Fruit fly (Drosophila melanogaster) whole organism, embryonic: Measurements from ENCODE around the gene CG31344.

Experiments used
- Ada2b ChIP-seq: fragments of 200-800 bp; sonication (Bioruptor generic); IDR thresholded peaks from 2 replicates; pipeline ENCODE4 v1.3.6; 2022; ENCODE audit warnings: missing biosample characterization, missing genetic modification characterization
- C15 ChIP-seq: fragments of 200-800 bp; sonication (Bioruptor generic); IDR thresholded peaks from 3 replicates; pipeline ENCODE4 v1.3.6; 2022; ENCODE audit warnings: missing biosample characterization, missing genetic modification characterization
- CG10267 ChIP-seq: fragments of 200-800 bp; sonication (Bioruptor generic); optimal IDR thresholded peaks from 2 replicates; lab custom pipeline; 2018; ENCODE audit warnings: missing biosample characterization, mild to moderate bottlenecking, missing genetic modification characterization, moderate library complexity
- CG10274 ChIP-seq: fragments of 200-800 bp; sonication (Bioruptor generic); optimal IDR thresholded peaks from 3 replicates; lab custom pipeline; 2017; ENCODE audit warnings: missing biosample characterization, mild to moderate bottlenecking, missing genetic modification characterization
- CG11456 ChIP-seq: fragments of 200-800 bp; sonication (Bioruptor generic); IDR thresholded peaks from 3 replicates; pipeline ENCODE4 v1.3.6; 2022; ENCODE audit warnings: missing biosample characterization, missing genetic modification characterization
- CG11560 ChIP-seq: fragments of 200-800 bp; sonication (Bioruptor generic); IDR thresholded peaks from 3 replicates; pipeline ENCODE4 v1.3.6; 2022; ENCODE audit warnings: missing biosample characterization, missing genetic modification characterization
- CG12659 ChIP-seq: fragments of 200-800 bp; sonication (Bioruptor generic); optimal IDR thresholded peaks from 3 replicates; lab custom pipeline; 2017; ENCODE audit warnings: mild to moderate bottlenecking, missing biosample characterization, missing genetic modification reagents, missing genetic modification characterization
- CG14965 ChIP-seq: fragments of 200-800 bp; sonication (Bioruptor generic); optimal IDR thresholded peaks from 2 replicates; lab custom pipeline; 2016; ENCODE audit warnings: missing biosample characterization, missing genetic modification characterization, borderline replicate concordance
- CG17359 ChIP-seq: fragments of 200-800 bp; sonication (Bioruptor generic); optimal IDR thresholded peaks from 3 replicates; lab custom pipeline; 2018; ENCODE audit warnings: missing biosample characterization, mild to moderate bottlenecking, missing genetic modification characterization, moderate library complexity
- CG18011 ChIP-seq: fragments of 200-800 bp; sonication (Bioruptor generic); optimal IDR thresholded peaks from 2 replicates; lab custom pipeline; 2017; ENCODE audit warnings: missing biosample characterization, missing genetic modification characterization, mild to moderate bottlenecking, moderate library complexity, missing genotype
- CG2202 ChIP-seq: fragments of 200-800 bp; sonication (Bioruptor generic); optimal IDR thresholded peaks from 2 replicates; lab custom pipeline; 2018; ENCODE audit warnings: missing biosample characterization, mild to moderate bottlenecking, missing genetic modification characterization
- CG31441 ChIP-seq: fragments of 200-800 bp; sonication (Bioruptor generic); IDR thresholded peaks from 2 replicates; pipeline ENCODE4 v1.3.6; 2022; ENCODE audit warnings: missing biosample characterization, missing genetic modification characterization
- CG3281 ChIP-seq: fragments of 200-800 bp; sonication (Bioruptor generic); optimal IDR thresholded peaks from 3 replicates; lab custom pipeline; 2017; ENCODE audit warnings: missing biosample characterization, mild to moderate bottlenecking, missing genetic modification characterization
- CG33557 ChIP-seq: fragments of 200-800 bp; sonication (Bioruptor generic); optimal IDR thresholded peaks from 2 replicates; lab custom pipeline; 2019; ENCODE audit warnings: missing biosample characterization, mild to moderate bottlenecking, missing genetic modification characterization, moderate library complexity
- CG3726 ChIP-seq: fragments of 200-800 bp; sonication (Bioruptor generic); IDR thresholded peaks from 3 replicates; pipeline ENCODE4, ENCODE4 v1.3.6; 2022; ENCODE audit warnings: missing biosample characterization, missing genetic modification characterization
- CG3838 ChIP-seq: fragments of 200-800 bp; sonication (Bioruptor generic); optimal IDR thresholded peaks from 3 replicates; lab custom pipeline; 2016; ENCODE audit warnings: missing biosample characterization, missing genetic modification characterization
- CG7372 ChIP-seq: fragments of 200-800 bp; sonication (Bioruptor generic); IDR thresholded peaks from 2 replicates; pipeline ENCODE4 v1.3.6; 2022; ENCODE audit warnings: missing biosample characterization, missing genetic modification characterization
- CG7786 ChIP-seq: fragments of 200-800 bp; sonication (Bioruptor generic); optimal IDR thresholded peaks from 2 replicates; lab custom pipeline; 2016; ENCODE audit warnings: missing biosample characterization, missing genetic modification characterization
- CG8359 ChIP-seq: fragments of 200-800 bp; sonication (Bioruptor generic); optimal IDR thresholded peaks from 2 replicates; lab custom pipeline; 2017; ENCODE audit warnings: missing biosample characterization, mild to moderate bottlenecking, missing genetic modification characterization, borderline replicate concordance
- CG8944 ChIP-seq: fragments of 200-800 bp; sonication (Bioruptor generic); optimal IDR thresholded peaks from 3 replicates; lab custom pipeline; 2016; ENCODE audit warnings: missing biosample characterization, missing genetic modification characterization
- CHES-1-like ChIP-seq: fragments of 200-800 bp; sonication (Bioruptor generic); optimal IDR thresholded peaks from 2 replicates; lab custom pipeline; 2016; ENCODE audit warnings: missing biosample characterization, missing genetic modification characterization
- Dp ChIP-seq: fragments of 200-800 bp; sonication (Bioruptor generic); optimal IDR thresholded peaks from 2 replicates; lab custom pipeline; 2018; ENCODE audit warnings: missing biosample characterization, mild to moderate bottlenecking, missing genetic modification characterization, moderate library complexity
- GATAe ChIP-seq: fragments of 200-800 bp; sonication (Bioruptor generic); conservative IDR thresholded peaks from 2 replicates; pipeline ENCODE4 v1.3.6; 2022; ENCODE audit warnings: missing biosample characterization, missing genetic modification characterization
- HLH3B ChIP-seq: fragments of 200-800 bp; sonication (Bioruptor generic); IDR thresholded peaks from 2 replicates; pipeline ENCODE4 v1.3.6; 2022; ENCODE audit warnings: missing biosample characterization, missing genetic modification characterization
- HmgZ ChIP-seq: fragments of 200-800 bp; sonication (Bioruptor generic); optimal IDR thresholded peaks from 2 replicates; lab custom pipeline; 2018; ENCODE audit warnings: missing biosample characterization, mild to moderate bottlenecking, missing genetic modification characterization
- Hr51 ChIP-seq, 2 experiments: fragments of 200-800 bp; sonication (Bioruptor generic); optimal IDR thresholded peaks; 2 replicates in 1 of 2; 3 replicates in 1 of 2; lab custom pipeline; 2016 to 2018; ENCODE audit warnings: missing biosample characterization in 2 of 2, missing genetic modification characterization in 2 of 2, mild to moderate bottlenecking in 1 of 2, moderate library complexity in 1 of 2
- Trl ChIP-seq, 3 experiments: fragments of >200 bp in 2 of 3; fragments of 200-800 bp in 1 of 3; sonication (Bioruptor generic) in 1 of 3; optimal IDR thresholded peaks; 2 replicates in 1 of 3; 3 replicates in 2 of 3; lab custom pipeline; 2016 to 2017; ENCODE audit warnings: missing biosample characterization in 1 of 3, missing genetic modification characterization in 1 of 3
- Xbp1 ChIP-seq: fragments of 200-800 bp; sonication (Bioruptor generic); optimal IDR thresholded peaks from 3 replicates; lab custom pipeline; 2016; ENCODE audit warnings: missing biosample characterization, mild to moderate bottlenecking, missing genetic modification characterization
- bcd ChIP-seq: fragments of 200-800 bp; sonication (Bioruptor generic); optimal IDR thresholded peaks from 2 replicates; lab custom pipeline; 2017; ENCODE audit warnings: missing biosample characterization, mild to moderate bottlenecking, missing genetic modification characterization
- cato ChIP-seq: fragments of 200-800 bp; sonication (Bioruptor generic); optimal IDR thresholded peaks from 2 replicates; lab custom pipeline; 2016; ENCODE audit warnings: missing biosample characterization, missing genetic modification characterization, borderline replicate concordance
- dpn ChIP-seq, 2 experiments: fragments of 200-800 bp; sonication (Bioruptor generic); optimal IDR thresholded peaks; 3 replicates each; lab custom pipeline; 2016; ENCODE audit warnings: missing biosample characterization in 2 of 2, missing genetic modification characterization in 2 of 2
- ewg ChIP-seq: fragments of 200-800 bp; sonication (Bioruptor generic); optimal IDR thresholded peaks from 3 replicates; lab custom pipeline; 2017; ENCODE audit warnings: mild to moderate bottlenecking, missing biosample characterization, missing genetic modification reagents, missing genetic modification characterization
- exex ChIP-seq: fragments of 200-800 bp; sonication (Bioruptor generic); optimal IDR thresholded peaks from 4 replicates; lab custom pipeline; 2018; ENCODE audit warnings: missing biosample characterization, mild to moderate bottlenecking, missing genetic modification characterization, moderate library complexity
- fu2 ChIP-seq: fragments of 200-800 bp; sonication (Bioruptor generic); optimal IDR thresholded peaks from 2 replicates; lab custom pipeline; 2016; ENCODE audit warnings: missing biosample characterization, missing genetic modification characterization
- insv ChIP-seq, 2 experiments: fragments of 200-800 bp; sonication (Bioruptor generic); optimal IDR thresholded peaks; 3 replicates each; lab custom pipeline; 2016 to 2018; ENCODE audit warnings: missing biosample characterization in 2 of 2, missing genetic modification characterization in 2 of 2
- klu ChIP-seq: fragments of 200-800 bp; sonication (Bioruptor generic); IDR thresholded peaks from 2 replicates; pipeline ENCODE4 v1.3.6; 2022; ENCODE audit warnings: missing biosample characterization, missing genetic modification characterization
- kni ChIP-seq: fragments of 200-800 bp; sonication (Bioruptor generic); optimal IDR thresholded peaks from 3 replicates; lab custom pipeline; 2017; ENCODE audit warnings: mild to moderate bottlenecking, missing biosample characterization, missing genetic modification reagents, missing genetic modification characterization
- lov ChIP-seq, 2 experiments: fragments of 200-800 bp in 1 of 2; fragments of >200 bp in 1 of 2; sonication (Bioruptor generic) in 1 of 2; IDR thresholded peaks in 1 of 2; optimal IDR thresholded peaks in 1 of 2; 2 replicates in 1 of 2; 3 replicates in 1 of 2; pipeline versions ENCODE4 v1.3.6 to Lab custom; 2017 to 2022; ENCODE audit warnings: missing biosample characterization in 1 of 2, missing genetic modification characterization in 1 of 2
- mld ChIP-seq: fragments of 200-800 bp; sonication (Bioruptor generic); IDR thresholded peaks from 3 replicates; pipeline ENCODE4 v1.3.6; 2022; ENCODE audit warnings: missing biosample characterization, missing genetic modification characterization; ENCODE audit not compliant: partially characterized antibody
- nom ChIP-seq: fragments of 200-800 bp; sonication (Bioruptor generic); optimal IDR thresholded peaks from 2 replicates; lab custom pipeline; 2017; ENCODE audit warnings: missing biosample characterization, missing genetic modification characterization, mild to moderate bottlenecking, moderate library complexity, missing genetic modification reagents
- pan ChIP-seq, 4 experiments: fragments of >200 bp in 3 of 4; fragments of 200-800 bp in 1 of 4; sonication (Bioruptor generic) in 1 of 4; optimal IDR thresholded peaks in 3 of 4; IDR thresholded peaks in 1 of 4; 2 replicates each; pipeline versions ENCODE4 v1.3.6 to Lab custom; 2017 to 2022; ENCODE audit warnings: missing biosample characterization in 2 of 4, missing genetic modification characterization in 2 of 4, mixed read lengths in 1 of 4
- ranshi ChIP-seq: fragments of 200-800 bp; sonication (Bioruptor generic); IDR thresholded peaks from 2 replicates; pipeline ENCODE4 v1.3.6; 2022; ENCODE audit warnings: missing biosample characterization, missing genetic modification characterization
- salm ChIP-seq: fragments of 200-800 bp; sonication (Bioruptor generic); optimal IDR thresholded peaks from 2 replicates; lab custom pipeline; 2018; ENCODE audit warnings: missing biosample characterization, mild to moderate bottlenecking, missing genetic modification characterization
- shn ChIP-seq: fragments of 200-800 bp; sonication (Bioruptor generic); optimal IDR thresholded peaks from 3 replicates; lab custom pipeline; 2016; ENCODE audit warnings: missing biosample characterization, missing genetic modification characterization
- sob ChIP-seq: fragments of 200-800 bp; sonication (Bioruptor generic); IDR thresholded peaks from 2 replicates; pipeline ENCODE4 v1.3.6; 2022; ENCODE audit warnings: missing biosample characterization, missing genetic modification characterization
- ssp ChIP-seq: fragments of 200-800 bp; sonication (Bioruptor generic); IDR thresholded peaks from 2 replicates; pipeline ENCODE4 v1.3.6; 2022; ENCODE audit warnings: missing biosample characterization, missing genetic modification characterization
- stc ChIP-seq: fragments of 200-800 bp; sonication (Bioruptor generic); IDR thresholded peaks from 2 replicates; pipeline ENCODE4 v1.3.6; 2022; ENCODE audit warnings: missing biosample characterization, missing genetic modification characterization
- stwl ChIP-seq: fragments of 200-800 bp; sonication (Bioruptor generic); optimal IDR thresholded peaks from 3 replicates; lab custom pipeline; 2018; ENCODE audit warnings: missing biosample characterization, mild to moderate bottlenecking, missing genetic modification characterization, moderate library complexity

CG31344 gene

dm6 chr3R:15265406-15266040 lies 40.4 kb upstream of the CG31344 start, which contains the start of gene ATPsynO (continued):
- TF ChIP-seq CG33557 (GFP tag; lab: Kevin White, UChicago) (peak; percentile 25), ranshi (GFP tag; lab: Robert Waterston, UW) (no peak), Hr51 (GFP tag; optimal IDR thresholded peaks at IDR 0.05; lab: Kevin White, UChicago) (no peak), CG8944 (GFP tag; lab: Kevin White, UChicago) (no peak), CG14965 (GFP tag; lab: Kevin White, UChicago) (no peak), CG8359 (no peak), CG10274 (GFP tag; lab: Kevin White, UChicago) (no peak), Xbp1 (peak; percentile 35), ewg (GFP tag; lab: Kevin White, UChicago) (no peak), CHES-1-like (GFP tag; lab: Kevin White, UChicago) (peak; percentile 17), pan (optimal IDR thresholded peaks at IDR 0.05; lab: Kevin White, UChicago) (no peak), pan (GFP tag; optimal IDR thresholded peaks at IDR 0.05 in 1 of 2, IDR thresholded peaks at IDR 0.05 in 1 of 2) (no peak), lov (optimal IDR thresholded peaks at IDR 0.05; lab: Kevin White, UChicago) (no peak), lov (GFP tag; IDR thresholded peaks at IDR 0.05; lab: Robert Waterston, UW) (no peak), Ada2b (no peak), nom (GFP tag; lab: Kevin White, UChicago) (no peak), salm (tag; lab: Kevin White, UChicago) (no peak), CG18011 (GFP tag; lab: Kevin White, UChicago) (no peak), sob (GFP tag; lab: Robert Waterston, UW) (no peak), CG3281 (GFP tag; lab: Kevin White, UChicago) (peak; percentile 100), stwl (tag; lab: Kevin White, UChicago) (peak; percentile 80), HmgZ (tag; lab: Kevin White, UChicago) (peak; percentile 76), CG3838 (GFP tag; lab: Kevin White, UChicago) (no peak), GATAe (GFP tag; lab: Robert Waterston, UW) (no peak), C15 (GFP tag; lab: Robert Waterston, UW) (no peak), shn (GFP tag; lab: Kevin White, UChicago) (no peak), insv (GFP tag; optimal IDR thresholded peaks at IDR 0.05; lab: Kevin White, UChicago) (no peak), CG2202 (tag; lab: Kevin White, UChicago) (peak; percentile 14), CG10267 (peak; percentile 75), Dp (peak; percentile 52), ssp (GFP tag; lab: Robert Waterston, UW) (no peak), bcd (GFP tag; lab: Kevin White, UChicago) (no peak), klu (GFP tag; lab: Robert Waterston, UW) (no peak), cato (GFP tag; lab: Kevin White, UChicago) (no peak), fu2 (GFP tag; lab: Kevin White, UChicago) (no peak), dpn (GFP tag; optimal IDR thresholded peaks at IDR 0.05; lab: Kevin White, UChicago) (peak in 1 of 2 experiments; percentile 32), CG11456 (GFP tag; lab: Robert Waterston, UW) (no peak), CG3726 (GFP tag; lab: Robert Waterston, UW) (no peak), HLH3B (GFP tag; lab: Robert Waterston, UW) (no peak), CG12659 (GFP tag; lab: Kevin White, UChicago) (peak; percentile 62), exex (tag; lab: Kevin White, UChicago) (no peak), mld (GFP tag; lab: Robert Waterston, UW) (no peak), stc (GFP tag; lab: Robert Waterston, UW) (no peak), CG31441 (GFP tag; lab: Robert Waterston, UW) (no peak; the same call in 1 of the 2 replicates), CG17359 (tag; lab: Kevin White, UChicago) (no peak), Trl (optimal IDR thresholded peaks at IDR 0.05; lab: Kevin White, UChicago) (no peak), Trl (GFP tag; optimal IDR thresholded peaks at IDR 0.05; lab: Kevin White, UChicago) (no peak), CG7786 (GFP tag; lab: Kevin White, UChicago) (no peak), kni (no peak), CG11560 (no peak), CG7372 (GFP tag; lab: Robert Waterston, UW) (no peak)
